Fruit fly (Drosophila melanogaster) whole organism, prepupa: ENCODE results near the gene Snmp2.
A peak's percentile ranks its signal among the peaks of the same experiment; 100 is the strongest.

Experiments
- Blimp-1 ChIP-seq: fragments of 200-800 bp; sonication (Bioruptor generic); optimal IDR thresholded peaks from 3 replicates; lab custom pipeline; 2017; ENCODE audit warnings: missing biosample characterization, missing genetic modification characterization, mild to moderate bottlenecking, moderate library complexity, missing genetic modification reagents
- CG11762 ChIP-seq: fragments of 200-800 bp; sonication (Bioruptor generic); optimal IDR thresholded peaks from 3 replicates; lab custom pipeline; 2016; ENCODE audit warnings: missing biosample characterization, missing genetic modification characterization; ENCODE audit not compliant: insufficient read depth
- CG11902 ChIP-seq: fragments of 200-800 bp; sonication (Bioruptor generic); optimal IDR thresholded peaks from 3 replicates; lab custom pipeline; 2016; ENCODE audit warnings: missing biosample characterization, missing genetic modification characterization
- CG15336 ChIP-seq: fragments of 200-800 bp; sonication (Bioruptor generic); IDR thresholded peaks from 2 replicates; pipeline ENCODE4 v1.3.6; 2022; ENCODE audit warnings: missing biosample characterization, missing genetic modification characterization
- CG1621 ChIP-seq: fragments of 200-800 bp; sonication (Bioruptor generic); optimal IDR thresholded peaks from 3 replicates; lab custom pipeline; 2018; ENCODE audit warnings: missing biosample characterization, mild to moderate bottlenecking, missing genetic modification characterization
- CG16779 ChIP-seq: fragments of 200-800 bp; sonication (Bioruptor generic); optimal IDR thresholded peaks from 3 replicates; lab custom pipeline; 2017; ENCODE audit warnings: missing biosample characterization, mild to moderate bottlenecking, missing genetic modification characterization
- CG31627 ChIP-seq: fragments of 200-800 bp; sonication (Bioruptor generic); optimal IDR thresholded peaks from 3 replicates; lab custom pipeline; 2016; ENCODE audit warnings: missing biosample characterization, missing genetic modification characterization
- CG4318 ChIP-seq: fragments of 200-800 bp; sonication (Bioruptor generic); optimal IDR thresholded peaks from 3 replicates; lab custom pipeline; 2017; ENCODE audit warnings: missing biosample characterization, mild to moderate bottlenecking, missing genetic modification characterization
- CG6163 ChIP-seq: fragments of 200-800 bp; sonication (Bioruptor generic); IDR thresholded peaks from 3 replicates; pipeline ENCODE4 v1.3.6; 2022; ENCODE audit warnings: missing biosample characterization, missing genetic modification characterization
- CG6276 ChIP-seq: fragments of 200-800 bp; sonication (Bioruptor generic); optimal IDR thresholded peaks from 2 replicates; lab custom pipeline; 2017; ENCODE audit warnings: missing biosample characterization, mild to moderate bottlenecking, missing genetic modification characterization
- CG6792 ChIP-seq: fragments of 200-800 bp; sonication (Bioruptor generic); optimal IDR thresholded peaks from 3 replicates; lab custom pipeline; 2016; ENCODE audit warnings: missing biosample characterization, missing genetic modification characterization
- CG6808 ChIP-seq: fragments of 200-800 bp; sonication (Bioruptor generic); optimal IDR thresholded peaks from 3 replicates; lab custom pipeline; 2017; ENCODE audit warnings: missing biosample characterization, missing genetic modification characterization, mild to moderate bottlenecking, moderate library complexity, missing genetic modification reagents
- CG8119 ChIP-seq: fragments of 200-800 bp; sonication (Bioruptor generic); IDR thresholded peaks from 3 replicates; pipeline ENCODE4 v1.3.6; 2022; ENCODE audit warnings: missing biosample characterization, missing genetic modification characterization
- CG8319 ChIP-seq: fragments of 200-800 bp; sonication (Bioruptor generic); optimal IDR thresholded peaks from 3 replicates; lab custom pipeline; 2016; ENCODE audit warnings: missing biosample characterization, missing genetic modification characterization
- CG8632 ChIP-seq: fragments of 200-800 bp; sonication (Bioruptor generic); optimal IDR thresholded peaks from 3 replicates; lab custom pipeline; 2016; ENCODE audit warnings: missing biosample characterization, missing genetic modification characterization
- Eip75B ChIP-seq: fragments of 200-800 bp; sonication (Bioruptor generic); optimal IDR thresholded peaks from 3 replicates; lab custom pipeline; 2016; ENCODE audit warnings: missing biosample characterization, missing genetic modification characterization
- Eip78C ChIP-seq: fragments of 200-800 bp; sonication (Bioruptor generic); peaks from one replicate; lab custom pipeline; 2016; ENCODE audit warnings: missing biosample characterization, missing genetic modification characterization
- Eip93F ChIP-seq: fragments of 200-800 bp; sonication (Bioruptor generic); optimal IDR thresholded peaks from 2 replicates; lab custom pipeline; 2016; ENCODE audit warnings: missing biosample characterization, mild to moderate bottlenecking, missing genetic modification characterization
- Ets21C ChIP-seq: fragments of 200-800 bp; sonication (Bioruptor generic); optimal IDR thresholded peaks from 3 replicates; lab custom pipeline; 2016; ENCODE audit warnings: missing biosample characterization, missing genetic modification characterization
- Hr38 ChIP-seq: sonication (Bioruptor generic); optimal IDR thresholded peaks from 2 replicates; lab custom pipeline; 2016; ENCODE audit warnings: missing biosample characterization, missing genetic modification characterization
- Met ChIP-seq: fragments of 200-800 bp; sonication (Bioruptor generic); optimal IDR thresholded peaks from 3 replicates; lab custom pipeline; 2016; ENCODE audit warnings: missing biosample characterization, missing genetic modification characterization
- Sox102F ChIP-seq: fragments of 200-800 bp; sonication (Bioruptor generic); optimal IDR thresholded peaks from 2 replicates; lab custom pipeline; 2016; ENCODE audit warnings: missing biosample characterization, mild to moderate bottlenecking, missing genetic modification characterization
- Sox14 ChIP-seq: fragments of 200-800 bp; sonication (Bioruptor generic); optimal IDR thresholded peaks from 3 replicates; lab custom pipeline; 2016; ENCODE audit warnings: missing biosample characterization, missing genetic modification characterization
- Sox15 ChIP-seq: fragments of 200-800 bp; sonication (Bioruptor generic); optimal IDR thresholded peaks from 3 replicates; lab custom pipeline; 2016; ENCODE audit warnings: missing biosample characterization, missing genetic modification characterization
- dsx ChIP-seq: fragments of 200-800 bp; optimal IDR thresholded peaks from 3 replicates; lab custom pipeline; 2019; ENCODE audit warnings: missing biosample characterization, mild to moderate bottlenecking, missing genetic modification characterization, moderate library complexity; ENCODE audit not compliant: poor library complexity, severe bottlenecking
- esn ChIP-seq: fragments of 200-800 bp; sonication (Bioruptor generic); optimal IDR thresholded peaks from 2 replicates; lab custom pipeline; 2016; ENCODE audit warnings: missing biosample characterization, mild to moderate bottlenecking, missing genetic modification characterization, moderate library complexity
- fd59A ChIP-seq: fragments of 200-800 bp; sonication (Bioruptor generic); optimal IDR thresholded peaks from 2 replicates; lab custom pipeline; 2017; ENCODE audit warnings: missing biosample characterization, mild to moderate bottlenecking, missing genetic modification characterization, missing genetic modification reagents
- fd85E ChIP-seq: fragments of 200-800 bp; sonication (Bioruptor generic); optimal IDR thresholded peaks from 3 replicates; lab custom pipeline; 2016; ENCODE audit warnings: missing biosample characterization, missing genetic modification characterization
- fkh ChIP-seq: fragments of 200-800 bp; sonication (Bioruptor generic); optimal IDR thresholded peaks from 3 replicates; lab custom pipeline; 2017; ENCODE audit warnings: missing biosample characterization, mild to moderate bottlenecking, missing genetic modification characterization, moderate library complexity
- net ChIP-seq: fragments of 200-800 bp; sonication (Bioruptor generic); optimal IDR thresholded peaks from 3 replicates; lab custom pipeline; 2016; ENCODE audit warnings: missing biosample characterization, missing genetic modification characterization
- pdm3 ChIP-seq: fragments of 200-800 bp; sonication (Bioruptor generic); optimal IDR thresholded peaks from 3 replicates; lab custom pipeline; 2016; ENCODE audit warnings: missing biosample characterization, missing genetic modification characterization
- svp ChIP-seq: fragments of 200-800 bp; sonication (Bioruptor generic); peaks from one replicate; lab custom pipeline; 2016; ENCODE audit warnings: missing biosample characterization, missing genetic modification characterization
- topi ChIP-seq: fragments of 200-800 bp; sonication (Bioruptor generic); optimal IDR thresholded peaks from 3 replicates; lab custom pipeline; 2016; ENCODE audit warnings: missing biosample characterization, missing genetic modification characterization
- vri ChIP-seq: fragments of 200-800 bp; sonication (Bioruptor generic); optimal IDR thresholded peaks from 3 replicates; lab custom pipeline; 2016; ENCODE audit warnings: missing biosample characterization, mild to moderate bottlenecking, missing genetic modification characterization

Snmp2 gene

dm6 chr3L:7783383-7783782 is 40.5 kb upstream of the Snmp2 start (continued):
- peak; percentile 62 for TF ChIP-seq Sox14 (GFP tag; lab: Kevin White, UChicago)
- TF ChIP-seq topi (GFP tag; lab: Kevin White, UChicago) = peak; percentile 81
- peak; percentile 31 for TF ChIP-seq CG6792 (GFP tag; lab: Kevin White, UChicago)
- TF ChIP-seq Eip93F (GFP tag; lab: Kevin White, UChicago) = no peak
- peak; percentile 80 for TF ChIP-seq CG31627 (GFP tag; lab: Kevin White, UChicago)
- TF ChIP-seq CG6808 (GFP tag; lab: Kevin White, UChicago) = no peak
- no peak for TF ChIP-seq Hr38 (GFP tag; lab: Kevin White, UChicago)
- TF ChIP-seq Ets21C (GFP tag; lab: Kevin White, UChicago) = peak; percentile 48
- TF ChIP-seq CG11762 = peak; percentile 61

- TF ChIP-seq CG1621 (tag; lab: Kevin White, UChicago) = no peak
- peak; percentile 9 for TF ChIP-seq topi (GFP tag; lab: Kevin White, UChicago)
- TF ChIP-seq Eip78C (GFP tag; lab: Kevin White, UChicago) = peak; percentile 75
- no peak for TF ChIP-seq pdm3
- TF ChIP-seq Sox102F = peak; percentile 20
- TF ChIP-seq vri (GFP tag; lab: Kevin White, UChicago) = peak; percentile 72
- TF ChIP-seq fkh (GFP tag; lab: Kevin White, UChicago) = peak; percentile 86
- TF ChIP-seq svp = peak; percentile 69
- peak; percentile 54 for TF ChIP-seq esn (GFP tag; lab: Kevin White, UChicago)
- TF ChIP-seq Met (GFP tag; lab: Kevin White, UChicago) = peak; percentile 31
- no peak for TF ChIP-seq Eip75B (GFP tag; lab: Kevin White, UChicago)
- no peak for TF ChIP-seq CG16779 (tag; lab: Kevin White, UChicago)
- TF ChIP-seq fd59A (GFP tag; lab: Kevin White, UChicago) = no peak
- TF ChIP-seq Blimp-1 = peak; percentile 36
Measured at dm6 chr3L:7782051-7782682, 39.3 kb upstream of the Snmp2 start.

dm6 chr3L:7781353-7782050 is 38.7 kb upstream of the Snmp2 start:
- TF ChIP-seq vri (GFP tag; lab: Kevin White, UChicago) = peak; percentile 58
- TF ChIP-seq CG8119 = no peak
- no peak for TF ChIP-seq fd85E (GFP tag; lab: Kevin White, UChicago)
- no peak for TF ChIP-seq CG6276 (GFP tag; lab: Kevin White, UChicago)
- TF ChIP-seq CG16779 (tag; lab: Kevin White, UChicago) = no peak
- no peak for TF ChIP-seq CG8632 (GFP tag; lab: Kevin White, UChicago)
- TF ChIP-seq CG8319 (GFP tag; lab: Kevin White, UChicago) = no peak
- no peak for TF ChIP-seq CG4318 (GFP tag; lab: Kevin White, UChicago)
- no peak for TF ChIP-seq CG11902
- no peak for TF ChIP-seq Blimp-1
- no peak for TF ChIP-seq Sox15 (GFP tag; lab: Kevin White, UChicago)
- no peak for TF ChIP-seq net (GFP tag; lab: Kevin White, UChicago)
- TF ChIP-seq CG6163 (GFP tag; lab: Robert Waterston, UW) = no peak
- peak; percentile 91 for TF ChIP-seq dsx (GFP tag; lab: Kevin White, UChicago)
- peak; percentile 45; the same call in 1 of the 2 replicates for TF ChIP-seq CG15336 (GFP tag; lab: Robert Waterston, UW)
- peak; percentile 75 for TF ChIP-seq svp
- TF ChIP-seq, all 60 proteins: peak for 4
